Fruit fly (Drosophila melanogaster) whole organism, pupa: ENCODE results near the gene CG7992.

Source experiments
- CG10348 ChIP-seq: fragments of 200-800 bp; sonication (Bioruptor generic); IDR thresholded peaks from 2 replicates; pipeline ENCODE4 v1.3.6; 2022; ENCODE audit warnings: missing biosample characterization, missing genetic modification characterization
- CG12605 ChIP-seq: fragments of 200-800 bp; sonication (Bioruptor generic); IDR thresholded peaks from 2 replicates; pipeline ENCODE4 v1.3.6; 2022; ENCODE audit warnings: missing biosample characterization, missing genetic modification characterization
- CG13204 ChIP-seq: fragments of 200-800 bp; sonication (Bioruptor generic); optimal IDR thresholded peaks from 2 replicates; lab custom pipeline; 2018; ENCODE audit warnings: missing biosample characterization, mild to moderate bottlenecking, missing genetic modification characterization, moderate library complexity
- CG14655 ChIP-seq: fragments of 200-800 bp; sonication (Bioruptor generic); optimal IDR thresholded peaks from 3 replicates; lab custom pipeline; 2017; ENCODE audit warnings: mild to moderate bottlenecking, missing biosample characterization, missing genetic modification reagents, missing genetic modification characterization
- CG15710 ChIP-seq: fragments of 200-800 bp; sonication (Bioruptor generic); optimal IDR thresholded peaks from 2 replicates; lab custom pipeline; 2018; ENCODE audit warnings: missing biosample characterization, mild to moderate bottlenecking, missing genetic modification characterization, moderate library complexity
- CG17806 ChIP-seq: fragments of 200-800 bp; sonication (Bioruptor generic); optimal IDR thresholded peaks from 2 replicates; lab custom pipeline; 2018; ENCODE audit warnings: missing biosample characterization, mild to moderate bottlenecking, missing genetic modification characterization, moderate library complexity
- CG32121 ChIP-seq: fragments of 200-800 bp; sonication (Bioruptor generic); IDR thresholded peaks from 2 replicates; pipeline ENCODE4 v1.3.6; 2022; ENCODE audit warnings: missing biosample characterization, missing genetic modification characterization
- CG34367 ChIP-seq: fragments of 200-800 bp; sonication (Bioruptor generic); optimal IDR thresholded peaks from 2 replicates; lab custom pipeline; 2018; ENCODE audit warnings: missing biosample characterization, mild to moderate bottlenecking, missing genetic modification characterization
- CG4496 ChIP-seq: fragments of 200-800 bp; sonication (Bioruptor generic); IDR thresholded peaks from 3 replicates; pipeline ENCODE4 v1.3.6; 2022; ENCODE audit warnings: missing biosample characterization, missing genetic modification characterization
- CG8159 ChIP-seq: fragments of 200-800 bp; sonication (Bioruptor generic); optimal IDR thresholded peaks from 3 replicates; lab custom pipeline; 2018; ENCODE audit warnings: missing biosample characterization, mild to moderate bottlenecking, missing genetic modification characterization, moderate library complexity
- CG8301 ChIP-seq: fragments of 200-800 bp; sonication (Bioruptor generic); optimal IDR thresholded peaks from 2 replicates; lab custom pipeline; 2018; ENCODE audit warnings: missing biosample characterization, mild to moderate bottlenecking, missing genetic modification characterization
- CG9948 ChIP-seq: fragments of 200-800 bp; sonication (Bioruptor generic); optimal IDR thresholded peaks from 2 replicates; lab custom pipeline; 2018; ENCODE audit warnings: missing biosample characterization, mild to moderate bottlenecking, missing genetic modification characterization, moderate library complexity
- D1 ChIP-seq: fragments of 200-800 bp; sonication (Bioruptor generic); optimal IDR thresholded peaks from 2 replicates; lab custom pipeline; 2018; ENCODE audit warnings: missing biosample characterization, mild to moderate bottlenecking, missing genetic modification characterization, moderate library complexity
- EcR ChIP-seq: fragments of 200-800 bp; sonication (Bioruptor generic); optimal IDR thresholded peaks from 3 replicates; lab custom pipeline; 2019; ENCODE audit warnings: missing biosample characterization, missing genetic modification characterization, mild to moderate bottlenecking, moderate library complexity, missing genetic modification reagents
- Ets98B ChIP-seq: fragments of 200-800 bp; sonication (Bioruptor generic); IDR thresholded peaks from 2 replicates; pipeline ENCODE4 v1.3.6; 2022; ENCODE audit warnings: missing biosample characterization, missing genetic modification characterization
- Pif1A ChIP-seq: fragments of 200-800 bp; sonication (Bioruptor generic); optimal IDR thresholded peaks from 3 replicates; lab custom pipeline; 2016; ENCODE audit warnings: missing biosample characterization, missing genetic modification characterization
- Pif1B ChIP-seq: fragments of 200-800 bp; sonication (Bioruptor generic); optimal IDR thresholded peaks from 3 replicates; lab custom pipeline; 2016; ENCODE audit warnings: missing biosample characterization, missing genetic modification characterization
- Snoo ChIP-seq: fragments of 200-800 bp; sonication (Bioruptor generic); optimal IDR thresholded peaks from 3 replicates; lab custom pipeline; 2017; ENCODE audit warnings: missing biosample characterization, mild to moderate bottlenecking, missing genetic modification characterization, inconsistent platforms
- fd96Ca ChIP-seq: fragments of 200-800 bp; sonication (Bioruptor generic); IDR thresholded peaks from 3 replicates; pipeline ENCODE4 v1.3.6; 2022; ENCODE audit warnings: missing biosample characterization, missing genetic modification characterization
- gl ChIP-seq: fragments of 200-800 bp; sonication (Bioruptor generic); optimal IDR thresholded peaks from 2 replicates; lab custom pipeline; 2018; ENCODE audit warnings: missing biosample characterization, mild to moderate bottlenecking, missing genetic modification characterization
- rn ChIP-seq: fragments of 200-800 bp; sonication (Bioruptor generic); IDR thresholded peaks from 2 replicates; pipeline ENCODE4 v1.3.6; 2022; ENCODE audit warnings: missing biosample characterization, missing genetic modification characterization

Gene CG7992

DNA sequence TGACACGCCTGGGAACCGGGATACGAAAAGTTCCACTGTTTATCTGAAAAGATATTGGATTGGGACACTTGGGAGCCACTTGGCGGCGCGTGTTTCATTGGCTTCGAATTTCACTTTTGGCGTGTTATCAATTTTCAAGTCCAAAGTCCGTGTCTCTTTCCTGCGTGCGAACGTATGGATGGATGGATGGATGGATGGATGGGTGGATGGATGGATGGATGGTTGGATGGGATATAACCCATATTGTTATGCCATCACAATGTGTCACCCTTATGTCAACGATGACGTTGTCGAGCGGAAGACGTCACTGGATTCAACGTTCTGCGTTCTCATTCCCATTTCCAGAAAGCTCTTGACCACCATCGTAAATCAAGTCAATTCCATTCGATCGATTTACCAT, 40.7 kb upstream of the CG7992 start:
- TF ChIP-seq D1 (tag; lab: Kevin White, UChicago) = no peak
- TF ChIP-seq CG15710 (tag; lab: Kevin White, UChicago) = no peak
- no peak for TF ChIP-seq CG10348
- no peak for TF ChIP-seq CG9948 (tag; lab: Kevin White, UChicago)
- no peak for TF ChIP-seq gl
- no peak for TF ChIP-seq CG14655
- no peak for TF ChIP-seq Pif1A (GFP tag; lab: Kevin White, UChicago)

DNA sequence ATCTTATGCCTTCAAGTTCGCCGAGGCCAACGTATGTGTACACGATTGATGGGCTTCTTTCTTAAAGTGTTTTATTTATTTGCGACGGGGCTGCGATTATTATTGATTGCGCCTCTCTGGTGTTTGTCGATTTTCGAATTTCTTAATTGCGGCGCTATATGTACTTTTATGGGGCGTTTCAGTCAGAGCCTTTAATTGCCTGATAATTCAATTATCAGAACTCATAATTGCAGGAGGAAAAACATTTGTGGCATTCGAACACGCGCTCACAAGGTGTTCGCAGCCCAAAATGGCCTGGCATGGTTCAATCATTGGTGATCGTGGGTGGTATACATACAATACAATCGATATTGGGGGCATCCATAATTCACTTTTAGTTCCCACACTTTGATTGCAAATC, 39.2 kb upstream of the CG7992 start:
- TF ChIP-seq Snoo (tag; lab: Kevin White, UChicago) = no peak
- TF ChIP-seq CG9948 (tag; lab: Kevin White, UChicago) = no peak
- no peak for TF ChIP-seq Ets98B (GFP tag; lab: Robert Waterston, UW)
- no peak for TF ChIP-seq CG4496 (GFP tag; lab: Robert Waterston, UW)
- TF ChIP-seq CG32121 (GFP tag; lab: Robert Waterston, UW) = no peak
- TF ChIP-seq CG17806 (tag; lab: Kevin White, UChicago) = no peak
- TF ChIP-seq CG8301 = no peak
- TF ChIP-seq CG8159 (tag; lab: Kevin White, UChicago) = no peak
- TF ChIP-seq Pif1A (GFP tag; lab: Kevin White, UChicago) = no peak
- no peak for TF ChIP-seq CG13204
- TF ChIP-seq CG10348 = no peak
- no peak for TF ChIP-seq CG14655
- TF ChIP-seq CG12605 (GFP tag; lab: Robert Waterston, UW) = no peak
- TF ChIP-seq gl = no peak
- no peak for TF ChIP-seq CG15710 (tag; lab: Kevin White, UChicago)
- TF ChIP-seq D1 (tag; lab: Kevin White, UChicago) = no peak
- no peak for TF ChIP-seq EcR (GFP tag; lab: Kevin White, UChicago)
- TF ChIP-seq, all 21 proteins: peak for 0

DNA sequence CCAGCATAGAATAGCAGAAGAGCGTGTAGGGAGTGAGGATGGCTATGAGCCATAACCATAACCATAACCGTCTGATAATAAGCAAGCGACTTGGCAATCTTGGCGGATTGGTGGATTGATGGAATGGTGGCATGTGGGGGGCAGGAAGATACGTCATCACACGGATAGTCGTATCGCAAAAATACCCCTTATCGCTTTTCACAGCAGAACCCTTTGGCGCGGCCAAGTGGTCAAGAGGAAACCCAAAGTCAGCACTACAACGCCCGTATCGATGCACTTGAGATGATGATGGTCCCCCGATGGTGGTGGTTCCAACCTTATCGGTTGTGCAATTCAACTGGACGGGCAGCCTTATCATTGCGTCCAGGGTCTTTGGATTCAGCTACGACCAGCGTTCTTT, 38.4 kb upstream of the CG7992 start:
- TF ChIP-seq EcR (GFP tag; lab: Kevin White, UChicago) = peak; percentile 35
- TF ChIP-seq CG32121 (GFP tag; lab: Robert Waterston, UW) = no peak

DNA sequence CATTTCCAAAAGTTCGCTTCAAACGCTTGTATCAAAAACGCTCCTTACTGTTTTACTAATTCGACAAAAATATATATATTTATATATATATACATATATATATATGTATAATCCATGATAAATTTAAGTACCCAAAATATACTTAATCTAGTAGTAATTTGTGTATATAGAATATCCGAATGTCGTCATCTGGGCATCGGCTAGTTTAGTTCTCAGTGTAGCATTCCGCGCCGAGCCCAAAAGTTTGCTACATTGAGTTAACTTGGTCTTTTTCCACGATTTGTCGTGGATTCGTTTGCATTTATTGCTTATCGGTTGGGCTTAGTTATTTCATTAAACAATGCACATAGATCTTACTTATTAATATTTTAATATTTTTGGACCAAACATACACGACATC, 34.2 kb upstream of the CG7992 start:
- TF ChIP-seq CG32121 (GFP tag; lab: Robert Waterston, UW) = no peak
- peak; percentile 28; the same call in 1 of the 2 replicates for TF ChIP-seq Ets98B (GFP tag; lab: Robert Waterston, UW)
- no peak for TF ChIP-seq CG9948 (tag; lab: Kevin White, UChicago)
- peak; percentile 23 for TF ChIP-seq CG15710 (tag; lab: Kevin White, UChicago)
- TF ChIP-seq rn (GFP tag; lab: Robert Waterston, UW) = 0 out of 2 replicates have a peak, but pooled peaks have one; percentile 5
- TF ChIP-seq D1 (tag; lab: Kevin White, UChicago) = no peak
- TF ChIP-seq CG8301 = no peak
- TF ChIP-seq CG4496 (GFP tag; lab: Robert Waterston, UW) = peak; percentile 50; the same call in 2 of the 3 replicates
- peak; percentile 35 for TF ChIP-seq CG17806 (tag; lab: Kevin White, UChicago)
- no peak for TF ChIP-seq CG13204
- TF ChIP-seq Pif1A (GFP tag; lab: Kevin White, UChicago) = no peak
- no peak for TF ChIP-seq CG12605 (GFP tag; lab: Robert Waterston, UW)
- TF ChIP-seq CG34367 (tag; lab: Kevin White, UChicago) = peak; percentile 15
- TF ChIP-seq Pif1B = no peak
- no peak for TF ChIP-seq EcR (GFP tag; lab: Kevin White, UChicago)
- no peak; the same call in 2 of the 3 replicates for TF ChIP-seq fd96Ca (GFP tag; lab: Robert Waterston, UW)
- TF ChIP-seq gl = no peak
- TF ChIP-seq CG14655 = no peak
- TF ChIP-seq CG10348 = no peak
- peak; percentile 11 for TF ChIP-seq Snoo (tag; lab: Kevin White, UChicago)
- peak; percentile 27 for TF ChIP-seq CG8159 (tag; lab: Kevin White, UChicago)

DNA sequence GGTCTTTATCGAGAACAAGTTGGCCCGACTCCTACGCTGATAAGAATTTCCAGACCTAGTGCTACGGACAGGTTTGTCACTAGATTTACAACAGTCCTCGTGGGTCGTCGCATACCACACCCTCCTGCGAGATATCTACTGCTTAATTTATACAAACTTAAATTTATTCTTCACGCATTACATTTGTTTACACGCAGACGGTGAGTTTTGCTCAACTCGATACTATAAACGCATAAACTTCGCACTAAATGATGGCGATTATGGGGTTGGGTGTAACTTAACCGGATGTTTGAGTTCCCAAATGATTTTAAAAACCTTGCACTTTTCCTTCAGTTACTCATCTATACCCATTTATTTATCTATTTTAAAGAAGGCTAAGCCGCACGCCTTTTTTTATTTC, 33.6 kb upstream of the CG7992 start:
- TF ChIP-seq CG32121 (GFP tag; lab: Robert Waterston, UW) = no peak
- TF ChIP-seq CG4496 (GFP tag; lab: Robert Waterston, UW) = no peak
- no peak for TF ChIP-seq fd96Ca (GFP tag; lab: Robert Waterston, UW)
- TF ChIP-seq CG34367 (tag; lab: Kevin White, UChicago) = no peak
- no peak for TF ChIP-seq Pif1B
- TF ChIP-seq EcR (GFP tag; lab: Kevin White, UChicago) = no peak
- TF ChIP-seq CG15710 (tag; lab: Kevin White, UChicago) = no peak
- TF ChIP-seq Ets98B (GFP tag; lab: Robert Waterston, UW) = no peak
- no peak for TF ChIP-seq CG12605 (GFP tag; lab: Robert Waterston, UW)
- TF ChIP-seq CG17806 (tag; lab: Kevin White, UChicago) = no peak
- TF ChIP-seq CG8159 (tag; lab: Kevin White, UChicago) = no peak
- no peak for TF ChIP-seq CG9948 (tag; lab: Kevin White, UChicago)
- no peak for TF ChIP-seq CG13204

DNA sequence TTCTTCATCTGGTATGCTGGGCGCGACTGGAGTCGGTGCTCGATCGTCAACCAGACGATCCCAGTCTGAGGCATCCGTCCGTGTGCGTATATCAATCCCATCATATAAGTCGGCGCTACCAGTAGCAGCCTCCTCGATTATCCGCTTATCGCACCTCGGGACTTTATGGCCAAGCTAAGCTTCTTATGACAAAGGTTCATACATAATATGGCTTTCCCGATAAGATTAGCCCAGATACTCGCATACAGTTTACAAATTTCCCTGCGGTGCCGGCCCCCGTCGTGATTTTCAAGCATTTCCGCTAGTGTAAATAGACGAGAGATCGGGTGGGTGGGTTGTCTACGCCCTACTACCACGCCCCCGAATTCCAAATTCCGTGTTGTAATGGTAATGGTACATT, 33.2 kb upstream of the CG7992 start, which contains the start of gene CG8028:
Gene CG8028, minus strand, starts transcription at position 101 of the 400 bp plus-strand sequence.
- TF ChIP-seq CG17806 (tag; lab: Kevin White, UChicago) (no peak), CG34367 (tag; lab: Kevin White, UChicago) (no peak), CG4496 (GFP tag; lab: Robert Waterston, UW) (no peak), CG13204 (no peak), Pif1B (no peak), gl (no peak), CG10348 (no peak), rn (GFP tag; lab: Robert Waterston, UW) (no peak), CG8159 (tag; lab: Kevin White, UChicago) (no peak), Snoo (tag; lab: Kevin White, UChicago) (no peak), Pif1A (GFP tag; lab: Kevin White, UChicago) (no peak), fd96Ca (GFP tag; lab: Robert Waterston, UW) (no peak)
